Fruit fly (Drosophila melanogaster): ENCODE data around the gene Clp.

DNA sequence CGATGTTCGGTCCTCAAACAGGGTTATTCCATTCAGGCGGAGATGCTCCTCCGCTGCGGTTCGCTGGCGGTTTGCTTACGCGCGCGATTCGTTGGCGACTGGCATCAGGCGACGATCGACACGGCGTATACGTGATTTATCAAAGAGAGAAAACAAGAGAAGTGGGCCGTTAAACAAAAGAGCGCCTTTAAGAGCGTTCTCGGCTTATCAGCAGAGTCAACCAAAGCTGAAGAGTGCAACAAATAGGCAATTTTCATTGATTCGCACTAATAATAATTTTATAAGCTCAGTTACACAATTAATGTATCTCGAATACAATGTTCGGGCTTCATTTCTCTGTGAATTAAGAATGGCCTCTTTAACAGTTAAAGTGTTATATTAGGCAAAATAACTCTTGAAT lies 29.1 kb upstream of the Clp start, which contains the start of gene Pkg21D:
- TF ChIP-seq Pif1A (GFP tag; optimal IDR thresholded peaks at IDR 0.05), result no peak
- no peak for TF ChIP-seq rn (GFP tag; IDR thresholded peaks at IDR 0.05)
- TF ChIP-seq fd96Ca (GFP tag; IDR thresholded peaks at IDR 0.05), result no peak
- TF ChIP-seq Snoo (tag; optimal IDR thresholded peaks at IDR 0.05), result no peak
- no peak for TF ChIP-seq CG32121 (GFP tag; IDR thresholded peaks at IDR 0.05)
- TF ChIP-seq CG10348 (GFP tag; IDR thresholded peaks at IDR 0.05), result no peak
- TF ChIP-seq Pif1B (GFP tag; optimal IDR thresholded peaks at IDR 0.05), result no peak
- TF ChIP-seq CG12605 (GFP tag; IDR thresholded peaks at IDR 0.05), result no peak

All from whole organism, pupa.